Worm (Caenorhabditis elegans) whole organism, L4/young adult: ENCODE results near the gene tomm-40.

Experiments used
- W03F9.2 ChIP-seq: fragments of 150-350 bp; optimal IDR thresholded peaks from 2 replicates; lab custom pipeline; 2014; ENCODE audit warnings: missing biosample characterization, missing genetic modification characterization
- dao-5 ChIP-seq: sonication (generic microtip); optimal IDR thresholded peaks from 2 replicates; lab custom pipeline; 2016; ENCODE audit warnings: missing genotype, missing genetic modification characterization, moderate library complexity, missing compliant biosample characterization
- him-1 ChIP-seq: sonication (generic microtip); optimal IDR thresholded peaks from 2 replicates; lab custom pipeline; 2016; ENCODE audit warnings: missing genotype, missing genetic modification reagents, missing genetic modification characterization, missing compliant biosample characterization

DNA sequence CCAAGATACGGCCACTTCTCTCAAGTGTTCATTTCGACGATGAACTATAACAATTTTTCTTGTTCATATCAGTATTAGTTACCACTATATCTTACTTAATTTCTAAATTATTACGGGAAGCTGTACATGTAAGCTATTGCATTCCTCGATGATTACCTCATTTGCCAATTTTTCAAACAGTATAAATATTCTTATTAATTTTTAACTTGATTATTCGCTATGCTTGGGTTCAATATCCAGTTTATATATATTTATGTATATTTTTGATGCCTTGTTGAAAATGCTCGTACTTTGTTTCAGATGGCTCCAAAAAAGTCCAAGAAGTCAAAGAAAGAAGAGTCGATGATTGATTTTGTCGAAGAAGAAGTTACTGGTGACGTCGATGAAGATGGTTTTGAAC, 21.0 kb upstream of the tomm-40 start, which contains the start of gene F44G4.1:
- TF ChIP-seq dao-5 (tag; lab: Kevin White, UChicago) = no peak
- no peak for TF ChIP-seq W03F9.2 (tag; lab: Kevin White, UChicago)
- TF ChIP-seq him-1 = no peak
